Fruit fly (Drosophila melanogaster): ENCODE results near the gene Grip71.
A peak's percentile ranks its signal among the peaks of the same experiment; 100 is the strongest.

Gene Grip71

dm6 chr2L:18702721-18703488 is 5.7 kb upstream of the Grip71 start, which contains the start of the genes CG10376 and CG10343 (continued):
- peak; percentile 16 for TF ChIP-seq CG3995 (GFP tag; optimal IDR thresholded peaks at IDR 0.05)
- TF ChIP-seq ATbp (GFP tag; optimal IDR thresholded peaks at IDR 0.05), result peak; percentile 74
- peak; percentile 59 for TF ChIP-seq Rx (GFP tag; IDR thresholded peaks at IDR 0.05)
- no peak for TF ChIP-seq Lpt (GFP tag; optimal IDR thresholded peaks at IDR 0.05)
- TF ChIP-seq CG11695 (GFP tag; IDR thresholded peaks at IDR 0.05), result peak; percentile 70; the same call in 1 of the 3 replicates
- peak; percentile 69; the same call in 2 of the 3 replicates for TF ChIP-seq ken (GFP tag; IDR thresholded peaks at IDR 0.05)
- TF ChIP-seq Mad (GFP tag; optimal IDR thresholded peaks at IDR 0.05), result peak; percentile 72
- peak; percentile 90 for TF ChIP-seq twi (tag; optimal IDR thresholded peaks at IDR 0.05)
- TF ChIP-seq h (optimal IDR thresholded peaks at IDR 0.05), result no peak

DNA sequence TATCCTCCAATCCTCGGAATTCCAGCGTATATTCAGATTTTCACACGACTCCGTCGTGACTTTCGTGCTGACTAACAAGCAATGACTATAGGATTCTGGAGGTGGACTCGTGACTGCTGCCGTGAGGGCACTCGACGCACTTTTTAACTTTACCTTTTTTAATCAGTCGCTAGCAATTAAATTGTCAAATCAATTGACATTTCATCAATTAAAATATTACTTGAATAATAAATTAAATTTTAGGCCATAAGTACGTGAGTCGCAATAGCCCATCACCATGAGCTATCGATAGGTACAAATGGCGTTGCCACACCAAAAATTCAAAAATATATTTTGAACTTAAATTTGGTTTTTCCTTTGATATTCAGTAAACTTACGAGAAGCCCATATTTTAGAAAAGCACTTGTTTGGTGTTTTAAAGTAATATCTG is 3.0 kb upstream of the Grip71 start, which contains the start of gene Jwa:
TSS of gene Jwa (minus strand) at position 87 of the 430 bp plus-strand sequence.
- peak; percentile 92 for TF ChIP-seq danr (GFP tag; IDR thresholded peaks at IDR 0.05)
- peak; percentile 73 for TF ChIP-seq CG15601 (tag; optimal IDR thresholded peaks at IDR 0.05)
- peak; percentile 64 for TF ChIP-seq CG16779 (GFP tag; IDR thresholded peaks at IDR 0.05)
- TF ChIP-seq tna (GFP tag; IDR thresholded peaks at IDR 0.05; ENCODE audit: partially characterized antibody), result peak; percentile 95
- peak; percentile 87 for TF ChIP-seq CG1024 (GFP tag; IDR thresholded peaks at IDR 0.05)
- TF ChIP-seq CG11504 (tag; optimal IDR thresholded peaks at IDR 0.05), result peak; percentile 82
- TF ChIP-seq Tbp (GFP tag; optimal IDR thresholded peaks at IDR 0.05), result no peak
- TF ChIP-seq gcm2 (GFP tag; optimal IDR thresholded peaks at IDR 0.05), result peak; percentile 87
- TF ChIP-seq ken (GFP tag; IDR thresholded peaks at IDR 0.05), result peak; percentile 95
- peak; percentile 68 for TF ChIP-seq jing (GFP tag; optimal IDR thresholded peaks at IDR 0.05)
- TF ChIP-seq Hand (GFP tag; optimal IDR thresholded peaks at IDR 0.05), result peak; percentile 82
- peak; percentile 30 for TF ChIP-seq kni (GFP tag; optimal IDR thresholded peaks at IDR 0.05)
- TF ChIP-seq CG2202 (tag; optimal IDR thresholded peaks at IDR 0.05), result peak; percentile 91
- peak; percentile 97 for TF ChIP-seq amos (GFP tag; IDR thresholded peaks at IDR 0.05; ENCODE audit: partially characterized antibody)
- TF ChIP-seq CG16863 (GFP tag; optimal IDR thresholded peaks at IDR 0.05), result peak; percentile 84
- peak; percentile 89 for TF ChIP-seq CG7839 (tag; optimal IDR thresholded peaks at IDR 0.05)
- peak; percentile 74 for TF ChIP-seq gsb (GFP tag; IDR thresholded peaks at IDR 0.05)
- TF ChIP-seq wek (GFP tag; optimal IDR thresholded peaks at IDR 0.05), result no peak
- peak; percentile 57 for TF ChIP-seq en (GFP tag; optimal IDR thresholded peaks at IDR 0.05)
- peak; percentile 100 for TF ChIP-seq Dll (GFP tag; IDR thresholded peaks at IDR 0.05; ENCODE audit: partially characterized antibody)
- TF ChIP-seq Sry-δ (GFP tag; optimal IDR thresholded peaks at IDR 0.05), result peak; percentile 95
- peak; percentile 57 for TF ChIP-seq odd (GFP tag; optimal IDR thresholded peaks at IDR 0.05)
- TF ChIP-seq CG32767 (GFP tag; IDR thresholded peaks at IDR 0.05), result peak; percentile 85
- peak; percentile 72 for TF ChIP-seq Spps (tag; optimal IDR thresholded peaks at IDR 0.05)
- TF ChIP-seq NfI (GFP tag; optimal IDR thresholded peaks at IDR 0.05), result peak; percentile 96
- TF ChIP-seq NFAT (GFP tag; IDR thresholded peaks at IDR 0.05), result peak; percentile 92
- peak; percentile 57 for TF ChIP-seq CG1792 (GFP tag; optimal IDR thresholded peaks at IDR 0.05)
- peak; percentile 44 for TF ChIP-seq CG7928 (GFP tag; optimal IDR thresholded peaks at IDR 0.05)
- peak; percentile 86 for TF ChIP-seq sens-2 (GFP tag; IDR thresholded peaks at IDR 0.05)
- peak; percentile 36; the same call in 1 of the 2 replicates for TF ChIP-seq CG10321 (GFP tag; IDR thresholded peaks at IDR 0.05)
- no peak; the same call in 1 of the 2 replicates for TF ChIP-seq CG4360 (GFP tag; IDR thresholded peaks at IDR 0.05)
- TF ChIP-seq nerfin-2 (GFP tag; IDR thresholded peaks at IDR 0.05; ENCODE audit: partially characterized antibody), result peak; percentile 95
- peak; percentile 68 for TF ChIP-seq CG2875 (GFP tag; optimal IDR thresholded peaks at IDR 0.05)
- TF ChIP-seq CG15073 (GFP tag; optimal IDR thresholded peaks at IDR 0.05), result peak; percentile 80
- TF ChIP-seq HHEX (GFP tag; optimal IDR thresholded peaks at IDR 0.05), result peak; percentile 67
- peak; percentile 19 for TF ChIP-seq Asciz (GFP tag; optimal IDR thresholded peaks at IDR 0.05)
- TF ChIP-seq Atf-2 (GFP tag; optimal IDR thresholded peaks at IDR 0.05), result peak; percentile 90
- TF ChIP-seq hth (optimal IDR thresholded peaks at IDR 0.05), result no peak
- peak; percentile 94 for TF ChIP-seq Antp (GFP tag; optimal IDR thresholded peaks at IDR 0.05)
- TF ChIP-seq CG6272 (GFP tag; IDR thresholded peaks at IDR 0.05), result peak; percentile 96
